Fruit fly (Drosophila melanogaster): Measurements from ENCODE around the gene CG6244.

CG6244 gene

DNA sequence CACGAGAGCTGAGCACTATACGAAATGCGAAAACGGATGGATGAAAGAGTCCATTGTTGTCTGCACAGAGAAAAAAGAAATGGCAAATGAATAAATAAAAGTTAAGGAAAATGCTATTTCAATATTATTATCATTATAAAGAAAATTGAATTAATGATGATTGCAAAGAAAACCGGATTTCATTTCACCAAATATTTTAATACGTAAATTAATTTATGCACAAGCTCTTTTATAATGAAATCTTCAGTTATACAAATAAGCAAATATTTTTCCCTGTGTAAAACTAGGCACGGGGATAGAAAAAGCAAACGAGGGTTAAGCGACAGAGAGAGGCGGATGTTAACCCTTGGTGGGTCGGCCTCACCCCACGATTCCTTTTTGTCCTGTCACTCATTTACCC is 20.7 kb upstream of the CG6244 start (continued):
- TF ChIP-seq sqz (GFP tag; optimal IDR thresholded peaks at IDR 0.05) = peak; percentile 55
- peak; percentile 53 for TF ChIP-seq Hmr (GFP tag; optimal IDR thresholded peaks at IDR 0.05)
- no peak for TF ChIP-seq CG15073 (GFP tag; optimal IDR thresholded peaks at IDR 0.05)
- TF ChIP-seq croc (GFP tag; conservative IDR thresholded peaks at IDR 0.05) = peak; percentile 18; the same call in 1 of the 3 replicates
- peak; percentile 8 for TF ChIP-seq CG18476 (GFP tag; optimal IDR thresholded peaks at IDR 0.05)
- TF ChIP-seq Hmx (GFP tag; optimal IDR thresholded peaks at IDR 0.05) = no peak
- peak in 1 of 2 experiments; percentile 41 for TF ChIP-seq tll (GFP tag; optimal IDR thresholded peaks at IDR 0.05)
- TF ChIP-seq Oli (tag; optimal IDR thresholded peaks at IDR 0.05) = peak; percentile 56
- peak; percentile 68 for TF ChIP-seq CoRest (tag; optimal IDR thresholded peaks at IDR 0.05)
- TF ChIP-seq ac (GFP tag; optimal IDR thresholded peaks at IDR 0.05) = no peak
- TF ChIP-seq CG6654 (GFP tag; optimal IDR thresholded peaks at IDR 0.05) = no peak
- TF ChIP-seq CG6813 (GFP tag; optimal IDR thresholded peaks at IDR 0.05) = peak; percentile 33
- TF ChIP-seq CG12155 (GFP tag; optimal IDR thresholded peaks at IDR 0.05) = no peak
- peak; percentile 4 for TF ChIP-seq CG10462 (GFP tag; optimal IDR thresholded peaks at IDR 0.05)
- no peak for TF ChIP-seq Taf1 (GFP tag; IDR thresholded peaks at IDR 0.05)
- TF ChIP-seq dmrt99B (tag; optimal IDR thresholded peaks at IDR 0.05) = peak; percentile 69
- no peak for TF ChIP-seq dati (GFP tag; IDR thresholded peaks at IDR 0.05)
- no peak for TF ChIP-seq crol (GFP tag; IDR thresholded peaks at IDR 0.05)
- no peak for TF ChIP-seq shn (GFP tag; optimal IDR thresholded peaks at IDR 0.05)
- TF ChIP-seq dm (GFP tag; optimal IDR thresholded peaks at IDR 0.05) = no peak
- no peak for TF ChIP-seq ham (GFP tag; IDR thresholded peaks at IDR 0.05)
- TF ChIP-seq CG10565 (GFP tag; optimal IDR thresholded peaks at IDR 0.05) = no peak
- no peak for TF ChIP-seq fu2 (GFP tag; optimal IDR thresholded peaks at IDR 0.05)
- TF ChIP-seq lmd (GFP tag; IDR thresholded peaks at IDR 0.05) = peak; percentile 33; the same call in 1 of the 2 replicates
- peak; percentile 59 for TF ChIP-seq CG15601 (tag; optimal IDR thresholded peaks at IDR 0.05)
- TF ChIP-seq Sry-δ (GFP tag; optimal IDR thresholded peaks at IDR 0.05) = no peak
- peak; percentile 24 for TF ChIP-seq Fer3 (tag; optimal IDR thresholded peaks at IDR 0.05)
- TF ChIP-seq CG32772 (GFP tag; IDR thresholded peaks at IDR 0.05) = no peak
- TF ChIP-seq chif (GFP tag; optimal IDR thresholded peaks at IDR 0.05) = no peak
- TF ChIP-seq CG18262 (tag; optimal IDR thresholded peaks at IDR 0.05) = peak; percentile 86
- TF ChIP-seq CG4707 (GFP tag; optimal IDR thresholded peaks at IDR 0.05) = no peak
- peak; percentile 59 for TF ChIP-seq pros (GFP tag; optimal IDR thresholded peaks at IDR 0.05)
- TF ChIP-seq dan (GFP tag; IDR thresholded peaks at IDR 0.05) = no peak
- no peak for TF ChIP-seq CG10366 (GFP tag; IDR thresholded peaks at IDR 0.05)
- TF ChIP-seq CG3838 (GFP tag; optimal IDR thresholded peaks at IDR 0.05) = no peak
- no peak for TF ChIP-seq Aef1 (GFP tag; IDR thresholded peaks at IDR 0.05)
- TF ChIP-seq Dll (GFP tag; IDR thresholded peaks at IDR 0.05; ENCODE audit: partially characterized antibody) = no peak
- no peak for TF ChIP-seq slou (GFP tag; optimal IDR thresholded peaks at IDR 0.05)
- TF ChIP-seq CG3163 (GFP tag; optimal IDR thresholded peaks at IDR 0.05) = no peak
- 0 out of 3 replicates have a peak, but pooled peaks have one; percentile 46 for TF ChIP-seq CG11695 (GFP tag; IDR thresholded peaks at IDR 0.05)
- no peak for TF ChIP-seq trh (GFP tag; optimal IDR thresholded peaks at IDR 0.05)
- 0 out of 2 replicates have a peak, but pooled peaks have one; percentile 23 for TF ChIP-seq E2f1 (GFP tag; IDR thresholded peaks at IDR 0.05)
- peak; percentile 84 for TF ChIP-seq gem (tag; optimal IDR thresholded peaks at IDR 0.05)

All from whole organism, embryonic.